Worm (Caenorhabditis elegans): ENCODE data around the gene Y116A8C.9.

Gene Y116A8C.9

DNA sequence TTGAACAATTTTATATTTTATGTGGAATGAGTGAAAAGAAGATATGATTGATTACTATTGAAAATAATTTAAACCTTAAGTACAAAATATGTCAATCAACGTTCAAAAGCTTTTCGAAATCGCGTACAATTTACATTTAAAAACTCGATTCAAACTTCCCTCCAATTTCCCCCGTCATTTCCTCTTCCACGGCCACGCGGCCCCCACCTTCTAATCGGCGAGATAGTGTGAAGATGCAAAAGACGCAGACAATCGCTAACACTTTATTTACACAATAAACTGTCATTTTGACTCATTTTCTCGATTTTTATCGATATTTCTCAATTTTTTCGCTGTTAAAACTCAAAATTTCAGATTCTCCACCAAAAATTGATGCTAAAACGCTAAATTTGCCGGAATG is 48.8 kb upstream of the Y116A8C.9 start, which contains the start of gene rom-4 (continued):
- no peak for TF ChIP-seq nhr-11 (tag; optimal IDR thresholded peaks at IDR 0.05)
- no peak for TF ChIP-seq dve-1 (tag; optimal IDR thresholded peaks at IDR 0.05)
- TF ChIP-seq ceh-34 (tag; optimal IDR thresholded peaks at IDR 0.05): peak; percentile 17
- TF ChIP-seq pros-1 (tag; optimal IDR thresholded peaks at IDR 0.05): no peak
- TF ChIP-seq hlh-6 (tag; optimal IDR thresholded peaks at IDR 0.05): no peak
- TF ChIP-seq tbx-7 (tag; optimal IDR thresholded peaks at IDR 0.05): peak; percentile 85
- no peak for TF ChIP-seq Y22D7AL.16 (tag; optimal IDR thresholded peaks at IDR 0.05)
- TF ChIP-seq unc-42 (tag; optimal IDR thresholded peaks at IDR 0.05): peak; percentile 57
- peak; percentile 95 for TF ChIP-seq ceh-2 (tag; optimal IDR thresholded peaks at IDR 0.05)
- TF ChIP-seq sox-2 (GFP tag; IDR thresholded peaks at IDR 0.05): no peak
- peak; percentile 10 for TF ChIP-seq nfya-1 (tag; optimal IDR thresholded peaks at IDR 0.05)
- TF ChIP-seq ztf-16 (tag; optimal IDR thresholded peaks at IDR 0.05): no peak
- no peak for TF ChIP-seq hlh-13 (GFP tag; optimal IDR thresholded peaks at IDR 0.05)
- TF ChIP-seq lim-6 (tag; optimal IDR thresholded peaks at IDR 0.05): peak; percentile 66
- peak; percentile 10 for TF ChIP-seq sdc-2 (tag; optimal IDR thresholded peaks at IDR 0.05)
- no peak for TF ChIP-seq unc-55 (GFP tag; optimal IDR thresholded peaks at IDR 0.05)
- TF ChIP-seq ceh-30 (tag; optimal IDR thresholded peaks at IDR 0.05): peak; percentile 23
- TF ChIP-seq che-1 (tag; optimal IDR thresholded peaks at IDR 0.05): no peak
- peak; percentile 15 for TF ChIP-seq F13H6.1 (tag; optimal IDR thresholded peaks at IDR 0.05)
- TF ChIP-seq pha-4 (tag; optimal IDR thresholded peaks at IDR 0.05): no peak
- no peak for TF ChIP-seq C38D4.7 (GFP tag; optimal IDR thresholded peaks at IDR 0.05)
- TF ChIP-seq ceh-45 (GFP tag; IDR thresholded peaks at IDR 0.05): no peak
- TF ChIP-seq unc-86 (tag; optimal IDR thresholded peaks at IDR 0.05): peak; percentile 23
- TF ChIP-seq pqm-1 (tag; optimal IDR thresholded peaks at IDR 0.05): peak; percentile 34
- no peak for TF ChIP-seq pat-9 (tag; optimal IDR thresholded peaks at IDR 0.05)

- TF ChIP-seq sox-4 (tag; optimal IDR thresholded peaks at IDR 0.05) (no peak), pag-3 (tag; optimal IDR thresholded peaks at IDR 0.05; ENCODE audit: borderline replicate concordance) (no peak), mec-3 (tag; optimal IDR thresholded peaks at IDR 0.05; ENCODE audit: borderline replicate concordance) (no peak), lim-6 (tag; optimal IDR thresholded peaks at IDR 0.05) (no peak), hlh-15 (tag; optimal IDR thresholded peaks at IDR 0.05) (no peak), ceh-22 (tag; optimal IDR thresholded peaks at IDR 0.05) (no peak), dmd-4 (tag; optimal IDR thresholded peaks at IDR 0.05; ENCODE audit: borderline replicate concordance) (no peak), pha-4 (tag; optimal IDR thresholded peaks at IDR 0.05) (no peak), ahr-1 (tag; optimal IDR thresholded peaks at IDR 0.05) (no peak), nfya-1 (tag; optimal IDR thresholded peaks at IDR 0.05) (no peak), che-1 (tag; optimal IDR thresholded peaks at IDR 0.05) (no peak), elt-2 (tag; optimal IDR thresholded peaks at IDR 0.05) (no peak), syd-9 (tag; optimal IDR thresholded peaks at IDR 0.05) (no peak), ceh-24 (tag; optimal IDR thresholded peaks at IDR 0.05) (no peak), ceh-2 (tag; optimal IDR thresholded peaks at IDR 0.05) (no peak), ref-2 (tag; optimal IDR thresholded peaks at IDR 0.05) (no peak), Y22D7AL.16 (tag; optimal IDR thresholded peaks at IDR 0.05) (no peak), sdc-2 (tag; optimal IDR thresholded peaks at IDR 0.05) (no peak)
Measured at ce11 chrIV:16988397-16988796, 41.8 kb upstream of the Y116A8C.9 start, which contains the start of gene nccd-1. nccd-1 (plus strand) TSS chrIV:16988697.

- TF ChIP-seq ceh-34 (tag; optimal IDR thresholded peaks at IDR 0.05) (no peak), fkh-6 (tag; optimal IDR thresholded peaks at IDR 0.05) (no peak), lin-11 (tag; optimal IDR thresholded peaks at IDR 0.05) (no peak), dmd-4 (tag; optimal IDR thresholded peaks at IDR 0.05; ENCODE audit: borderline replicate concordance) (no peak), ceh-6 (GFP tag; optimal IDR thresholded peaks at IDR 0.05) (no peak), ceh-19 (GFP tag; optimal IDR thresholded peaks at IDR 0.05) (no peak), K02D7.2 (tag; optimal IDR thresholded peaks at IDR 0.05) (no peak), fax-1 (tag; optimal IDR thresholded peaks at IDR 0.05) (no peak), nhr-232 (tag; optimal IDR thresholded peaks at IDR 0.05) (no peak), hlh-8 (tag; optimal IDR thresholded peaks at IDR 0.05) (no peak), F13H6.1 (tag; optimal IDR thresholded peaks at IDR 0.05) (no peak), ama-1 (optimal IDR thresholded peaks at IDR 0.05) (no peak), lim-6 (tag; optimal IDR thresholded peaks at IDR 0.05) (no peak), gmeb-2 (tag; optimal IDR thresholded peaks at IDR 0.05) (no peak)
Measured at ce11 chrIV:16970390-16970789, 23.8 kb upstream of the Y116A8C.9 start, which contains the start of gene rom-3. rom-3 (minus strand) TSS chrIV:16970490.
